Fruit fly (Drosophila melanogaster) whole organism, embryonic: Measurements from ENCODE around the gene CycE.

Experiments used
- Ada2b ChIP-seq: fragments of 200-800 bp; sonication (Bioruptor generic); IDR thresholded peaks from 2 replicates; pipeline ENCODE4 v1.3.6; 2022; ENCODE audit warnings: missing biosample characterization, missing genetic modification characterization
- Bdp1 ChIP-seq: fragments of 200-800 bp; sonication (Bioruptor generic); optimal IDR thresholded peaks from 3 replicates; lab custom pipeline; 2016; ENCODE audit warnings: missing biosample characterization, missing genetic modification characterization
- CG10267 ChIP-seq: fragments of 200-800 bp; sonication (Bioruptor generic); optimal IDR thresholded peaks from 2 replicates; lab custom pipeline; 2018; ENCODE audit warnings: missing biosample characterization, mild to moderate bottlenecking, missing genetic modification characterization, moderate library complexity
- CG10366 ChIP-seq: fragments of 200-800 bp; sonication (Bioruptor generic); IDR thresholded peaks from 2 replicates; pipeline ENCODE4 v1.3.6; 2022; ENCODE audit warnings: missing biosample characterization, missing genetic modification characterization
- CG11504 ChIP-seq: fragments of 200-800 bp; sonication (Bioruptor generic); optimal IDR thresholded peaks from 3 replicates; lab custom pipeline; 2019; ENCODE audit warnings: missing biosample characterization, mild to moderate bottlenecking, missing genetic modification characterization, moderate library complexity
- CG11695 ChIP-seq: fragments of 200-800 bp; sonication (Bioruptor generic); IDR thresholded peaks from 3 replicates; pipeline ENCODE4 v1.3.6; 2022; ENCODE audit warnings: missing biosample characterization, missing genetic modification characterization
- CG13123 ChIP-seq: fragments of 200-800 bp; sonication (Bioruptor generic); optimal IDR thresholded peaks from 2 replicates; lab custom pipeline; 2016; ENCODE audit warnings: missing biosample characterization, missing genetic modification characterization
- CG14014 ChIP-seq: fragments of 200-800 bp; sonication (Bioruptor generic); IDR thresholded peaks from 2 replicates; pipeline ENCODE4 v1.3.6; 2022; ENCODE audit warnings: missing biosample characterization, missing genetic modification characterization
- CG14667 ChIP-seq: fragments of 200-800 bp; sonication (Bioruptor generic); IDR thresholded peaks from 2 replicates; pipeline ENCODE4 v1.3.6; 2022; ENCODE audit warnings: missing biosample characterization, missing genetic modification characterization
- CG15601 ChIP-seq: fragments of 200-800 bp; sonication (Bioruptor generic); optimal IDR thresholded peaks from 3 replicates; lab custom pipeline; 2019; ENCODE audit warnings: missing biosample characterization, mild to moderate bottlenecking, missing genetic modification characterization, moderate library complexity
- CG16813 ChIP-seq: fragments of 200-800 bp; sonication (Bioruptor generic); IDR thresholded peaks from 3 replicates; pipeline ENCODE4 v1.3.6; 2022; ENCODE audit warnings: missing biosample characterization, missing genetic modification characterization; ENCODE audit not compliant: partially characterized antibody
- CG16815 ChIP-seq: fragments of 200-800 bp; sonication (Bioruptor generic); optimal IDR thresholded peaks from 3 replicates; lab custom pipeline; 2017; ENCODE audit warnings: missing biosample characterization, mild to moderate bottlenecking, missing genetic modification characterization
- CG17328 ChIP-seq: fragments of 200-800 bp; sonication (Bioruptor generic); IDR thresholded peaks from 2 replicates; pipeline ENCODE4 v1.3.6; 2022; ENCODE audit warnings: missing biosample characterization, missing genetic modification characterization
- CG17359 ChIP-seq: fragments of 200-800 bp; sonication (Bioruptor generic); optimal IDR thresholded peaks from 3 replicates; lab custom pipeline; 2018; ENCODE audit warnings: missing biosample characterization, mild to moderate bottlenecking, missing genetic modification characterization, moderate library complexity
- CG18476 ChIP-seq: fragments of 200-800 bp; sonication (Bioruptor generic); optimal IDR thresholded peaks from 2 replicates; lab custom pipeline; 2016; ENCODE audit warnings: missing biosample characterization, mild to moderate bottlenecking, missing genetic modification characterization
- CG30431 ChIP-seq: fragments of 200-800 bp; sonication (Bioruptor generic); optimal IDR thresholded peaks from 2 replicates; lab custom pipeline; 2017; ENCODE audit warnings: missing biosample characterization, missing genetic modification characterization
- CG32772 ChIP-seq: fragments of 200-800 bp; sonication (Bioruptor generic); IDR thresholded peaks from 2 replicates; pipeline ENCODE4 v1.3.6; 2022; ENCODE audit warnings: missing biosample characterization, missing genetic modification characterization
- CG6654 ChIP-seq: fragments of 200-800 bp; sonication (Bioruptor generic); optimal IDR thresholded peaks from 2 replicates; lab custom pipeline; 2017; ENCODE audit warnings: missing biosample characterization, mild to moderate bottlenecking, missing genetic modification characterization
- CG8388 ChIP-seq: fragments of 200-800 bp; sonication (Bioruptor generic); optimal IDR thresholded peaks from 2 replicates; lab custom pipeline; 2019; ENCODE audit warnings: missing biosample characterization, mild to moderate bottlenecking, missing genetic modification characterization, moderate library complexity
- CG8924 ChIP-seq: fragments of 200-800 bp; optimal IDR thresholded peaks from 3 replicates; lab custom pipeline; 2019; ENCODE audit warnings: missing biosample characterization, mild to moderate bottlenecking, missing genetic modification characterization, moderate library complexity
- CG9797 ChIP-seq: fragments of 200-800 bp; sonication (Bioruptor generic); optimal IDR thresholded peaks from 3 replicates; lab custom pipeline; 2018; ENCODE audit warnings: missing biosample characterization, mild to moderate bottlenecking, missing genetic modification characterization
- CkIIα-i1 ChIP-seq: fragments of 200-800 bp; sonication (Bioruptor generic); IDR thresholded peaks from 2 replicates; pipeline ENCODE4 v1.3.6; 2022; ENCODE audit warnings: missing biosample characterization, missing genetic modification characterization
- Doc3 ChIP-seq: fragments of 200-800 bp; sonication (Bioruptor generic); IDR thresholded peaks from 3 replicates; pipeline ENCODE4 v1.3.6; 2022; ENCODE audit warnings: missing biosample characterization, missing genetic modification characterization; ENCODE audit not compliant: partially characterized antibody
- ERR ChIP-seq: fragments of 200-800 bp; sonication (Bioruptor generic); optimal IDR thresholded peaks from 2 replicates; lab custom pipeline; 2016; ENCODE audit warnings: missing biosample characterization, missing genetic modification characterization
- Fer1 ChIP-seq: fragments of 200-800 bp; sonication (Bioruptor generic); optimal IDR thresholded peaks from 2 replicates; lab custom pipeline; 2017; ENCODE audit warnings: missing biosample characterization, mild to moderate bottlenecking, missing genetic modification characterization
- GATAe ChIP-seq: fragments of 200-800 bp; sonication (Bioruptor generic); conservative IDR thresholded peaks from 2 replicates; pipeline ENCODE4 v1.3.6; 2022; ENCODE audit warnings: missing biosample characterization, missing genetic modification characterization
- HmgD ChIP-seq: fragments of 200-800 bp; sonication (Bioruptor generic); optimal IDR thresholded peaks from 3 replicates; lab custom pipeline; 2016; ENCODE audit warnings: missing biosample characterization, missing genetic modification characterization
- Mad ChIP-seq: fragments of 200-800 bp; sonication (Bioruptor generic); optimal IDR thresholded peaks from 2 replicates; lab custom pipeline; 2016; ENCODE audit warnings: missing biosample characterization, missing genetic modification characterization
- Stat92E ChIP-seq, 3 experiments: fragments of >200 bp in 2 of 3; fragments of 200-800 bp in 1 of 3; sonication (Bioruptor generic) in 1 of 3; optimal IDR thresholded peaks; 2 replicates each; lab custom pipeline; 2017 to 2019; ENCODE audit warnings: missing biosample characterization in 3 of 3, missing genetic modification characterization in 3 of 3, mild to moderate bottlenecking in 1 of 3, moderate library complexity in 1 of 3
- YL-1 ChIP-seq: fragments of 200-800 bp; sonication (Bioruptor generic); optimal IDR thresholded peaks from 3 replicates; lab custom pipeline; 2017; ENCODE audit warnings: missing biosample characterization, mild to moderate bottlenecking, missing genetic modification characterization
- amos ChIP-seq: fragments of 200-800 bp; sonication (Bioruptor generic); IDR thresholded peaks from 2 replicates; pipeline ENCODE4 v1.3.6; 2022; ENCODE audit warnings: missing biosample characterization, missing genetic modification characterization; ENCODE audit not compliant: partially characterized antibody
- chinmo ChIP-seq: fragments of 200-800 bp; sonication (Bioruptor generic); IDR thresholded peaks from 4 replicates; pipeline ENCODE4 v1.3.6; 2022; ENCODE audit warnings: missing biosample characterization, missing genetic modification characterization; ENCODE audit not compliant: partially characterized antibody
- danr ChIP-seq: fragments of 200-800 bp; sonication (Bioruptor generic); IDR thresholded peaks from 2 replicates; pipeline ENCODE4 v1.3.6; 2022; ENCODE audit warnings: missing biosample characterization, missing genetic modification characterization
- fd96Cb ChIP-seq: fragments of 200-800 bp; sonication (Bioruptor generic); optimal IDR thresholded peaks from 2 replicates; lab custom pipeline; 2018; ENCODE audit warnings: missing biosample characterization, mild to moderate bottlenecking, missing genetic modification characterization, moderate library complexity
- h ChIP-seq: fragments of >200 bp; optimal IDR thresholded peaks from 2 replicates; lab custom pipeline; 2017
- hb ChIP-seq: fragments of 200-800 bp; sonication (Bioruptor generic); IDR thresholded peaks from 3 replicates; pipeline ENCODE4 v1.3.6; 2022; ENCODE audit warnings: missing biosample characterization, missing genetic modification characterization; ENCODE audit not compliant: partially characterized antibody
- jigr1 ChIP-seq: fragments of 200-800 bp; sonication (Bioruptor generic); IDR thresholded peaks from 3 replicates; pipeline ENCODE4 v1.3.6; 2022; ENCODE audit warnings: missing biosample characterization, missing genetic modification characterization
- nau ChIP-seq: fragments of 200-800 bp; sonication (Bioruptor generic); optimal IDR thresholded peaks from 3 replicates; lab custom pipeline; 2017; ENCODE audit warnings: missing biosample characterization, mild to moderate bottlenecking, missing genetic modification characterization, missing genetic modification reagents
- onecut ChIP-seq: fragments of 200-800 bp; sonication (Bioruptor generic); IDR thresholded peaks from 2 replicates; pipeline ENCODE4 v1.3.6; 2022; ENCODE audit warnings: missing biosample characterization, missing genetic modification characterization
- pan ChIP-seq, 4 experiments: fragments of >200 bp in 3 of 4; fragments of 200-800 bp in 1 of 4; sonication (Bioruptor generic) in 1 of 4; optimal IDR thresholded peaks in 3 of 4; IDR thresholded peaks in 1 of 4; 2 replicates each; pipeline versions ENCODE4 v1.3.6 to Lab custom; 2017 to 2022; ENCODE audit warnings: missing biosample characterization in 2 of 4, missing genetic modification characterization in 2 of 4, mixed read lengths in 1 of 4
- pfk ChIP-seq: fragments of 200-800 bp; sonication (Bioruptor generic); optimal IDR thresholded peaks from 2 replicates; lab custom pipeline; 2018; ENCODE audit warnings: missing biosample characterization, mild to moderate bottlenecking, missing genetic modification characterization, moderate library complexity
- phol ChIP-seq: fragments of 200-800 bp; sonication (Bioruptor generic); optimal IDR thresholded peaks from 3 replicates; lab custom pipeline; 2018; ENCODE audit warnings: missing biosample characterization, mild to moderate bottlenecking, missing genetic modification characterization, moderate library complexity
- slbo ChIP-seq: fragments of 200-800 bp; sonication (Bioruptor generic); IDR thresholded peaks from 2 replicates; pipeline ENCODE4 v1.3.6; 2022; ENCODE audit warnings: missing biosample characterization, missing genetic modification characterization
- tna ChIP-seq: fragments of 200-800 bp; sonication (Bioruptor generic); IDR thresholded peaks from 2 replicates; pipeline ENCODE4 v1.3.6; 2022; ENCODE audit warnings: missing biosample characterization, missing genetic modification characterization; ENCODE audit not compliant: partially characterized antibody
- tup ChIP-seq: fragments of 200-800 bp; sonication (Bioruptor generic); optimal IDR thresholded peaks from 2 replicates; lab custom pipeline; 2016; ENCODE audit warnings: missing biosample characterization, mild to moderate bottlenecking, missing genetic modification characterization, moderate library complexity
- unc-4 ChIP-seq: fragments of 200-800 bp; sonication (Bioruptor generic); IDR thresholded peaks from 2 replicates; pipeline ENCODE4 v1.3.6; 2022; ENCODE audit warnings: missing biosample characterization, missing genetic modification characterization; ENCODE audit not compliant: partially characterized antibody
- wor ChIP-seq: fragments of 200-800 bp; sonication (Bioruptor generic); IDR thresholded peaks from 2 replicates; pipeline ENCODE4 v1.3.6; 2022; ENCODE audit warnings: missing biosample characterization, missing genetic modification characterization
- yki ChIP-seq: fragments of >200 bp; optimal IDR thresholded peaks from 3 replicates; lab custom pipeline; 2018

Gene CycE

DNA sequence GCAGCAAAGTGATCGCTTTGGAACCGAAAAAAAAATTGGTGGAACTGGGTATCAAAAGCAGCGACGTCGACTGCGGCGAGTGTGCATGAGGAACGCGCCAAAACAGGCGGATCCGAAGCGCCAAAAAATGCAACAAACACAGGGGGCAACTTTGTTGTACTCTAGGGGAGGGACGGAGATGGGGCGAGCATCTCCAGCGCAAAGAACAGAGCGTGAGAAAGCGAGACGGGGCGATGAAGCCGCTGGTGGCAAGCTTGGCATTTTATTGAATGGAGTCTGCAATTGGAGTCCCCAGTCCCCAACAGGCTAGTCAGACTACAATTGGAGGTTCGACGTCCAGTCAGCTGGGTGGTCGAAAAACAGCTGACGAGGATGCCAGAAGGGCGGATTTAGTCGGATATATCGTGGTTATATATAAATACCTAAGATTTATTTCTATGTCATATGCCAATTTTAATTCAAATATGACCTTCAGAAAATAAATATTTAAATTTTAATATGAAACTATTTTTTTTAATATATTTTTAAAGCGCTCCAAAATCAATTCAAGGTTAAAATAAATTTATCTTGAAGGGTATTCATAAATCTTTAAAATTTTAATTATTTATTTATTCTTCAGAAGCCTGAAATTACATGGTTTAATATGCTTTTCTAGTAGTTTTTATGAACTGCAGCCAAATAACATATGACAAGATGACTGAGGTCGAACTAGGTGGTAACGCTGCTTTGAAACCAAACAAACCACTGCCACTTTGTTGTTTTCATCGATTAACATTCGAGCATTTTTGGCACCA is 1.2 kb downstream of the CycE start (continued):
- TF ChIP-seq CG17328 (GFP tag; lab: Robert Waterston, UW) (peak; percentile 74), pfk (GFP tag; lab: Kevin White, UChicago) (no peak), CG30431 (GFP tag; lab: Kevin White, UChicago) (peak; percentile 84), danr (peak; percentile 61; the same call in 1 of the 2 replicates), Fer1 (peak; percentile 85), Stat92E (GFP tag; optimal IDR thresholded peaks at IDR 0.05; lab: Kevin White, UChicago) (peak in 1 of 3 experiments; percentile 29), CG15601 (tag; lab: Kevin White, UChicago) (peak; percentile 94), unc-4 (GFP tag; lab: Robert Waterston, UW) (no peak), chinmo (GFP tag; lab: Robert Waterston, UW) (no peak), CG8924 (tag; lab: Kevin White, UChicago) (peak; percentile 96), amos (GFP tag; lab: Robert Waterston, UW) (no peak), h (no peak), Ada2b (peak; percentile 74), CG11695 (peak; percentile 89), CG14014 (GFP tag; lab: Robert Waterston, UW) (peak; percentile 62; the same call in 1 of the 2 replicates), Bdp1 (GFP tag; lab: Kevin White, UChicago) (no peak), CG18476 (GFP tag; lab: Kevin White, UChicago) (peak; percentile 73), CG9797 (GFP tag; lab: Kevin White, UChicago) (peak; percentile 16), onecut (GFP tag; lab: Robert Waterston, UW) (peak; percentile 52), CG10366 (GFP tag; lab: Robert Waterston, UW) (peak; percentile 65), CkIIα-i1 (no peak), nau (no peak), CG10267 (tag; lab: Kevin White, UChicago) (peak; percentile 88), CG13123 (peak; percentile 77), tna (no peak), CG6654 (GFP tag; lab: Kevin White, UChicago) (peak; percentile 82), CG14667 (GFP tag; lab: Robert Waterston, UW) (peak; percentile 73), GATAe (GFP tag; lab: Robert Waterston, UW) (no peak), CG16815 (GFP tag; lab: Kevin White, UChicago) (peak; percentile 85), CG11504 (peak; percentile 95), CG16813 (GFP tag; lab: Robert Waterston, UW) (0 out of 3 replicates have a peak, but pooled peaks have one; percentile 19), jigr1 (GFP tag; lab: Robert Waterston, UW) (no peak), fd96Cb (tag; lab: Kevin White, UChicago) (peak; percentile 92), hb (GFP tag; lab: Robert Waterston, UW) (no peak), Doc3 (GFP tag; lab: Robert Waterston, UW) (no peak), phol (tag; lab: Kevin White, UChicago) (peak; percentile 96), ERR (GFP tag; lab: Kevin White, UChicago) (no peak), CG8388 (GFP tag; lab: Kevin White, UChicago) (peak; percentile 91), pan (optimal IDR thresholded peaks at IDR 0.05; lab: Kevin White, UChicago) (no peak), pan (GFP tag; optimal IDR thresholded peaks at IDR 0.05 in 1 of 2, IDR thresholded peaks at IDR 0.05 in 1 of 2) (peak in 1 of 2 experiments; percentile 78), yki (lab: Kevin White, UChicago) (no peak), HmgD (GFP tag; lab: Kevin White, UChicago) (no peak), tup (GFP tag; lab: Kevin White, UChicago) (peak; percentile 39), CG32772 (peak; percentile 62), slbo (peak; percentile 84), Mad (GFP tag; lab: Kevin White, UChicago) (peak; percentile 42), wor (GFP tag; lab: Robert Waterston, UW) (peak; percentile 74), YL-1 (GFP tag; lab: Kevin White, UChicago) (peak; percentile 68), CG17359 (tag; lab: Kevin White, UChicago) (peak; percentile 83)
